Fruit fly (Drosophila melanogaster): ENCODE measurements around the gene SPH93.

SPH93 gene

dm6 chr2L:17455823-17456222 is at the start of gene SPH93:
Gene SPH93, minus strand, starts transcription at chr2L:17455923.
- no peak for TF ChIP-seq CG17801 (GFP tag; optimal IDR thresholded peaks at IDR 0.05; ENCODE audit: partially characterized antibody)

DNA sequence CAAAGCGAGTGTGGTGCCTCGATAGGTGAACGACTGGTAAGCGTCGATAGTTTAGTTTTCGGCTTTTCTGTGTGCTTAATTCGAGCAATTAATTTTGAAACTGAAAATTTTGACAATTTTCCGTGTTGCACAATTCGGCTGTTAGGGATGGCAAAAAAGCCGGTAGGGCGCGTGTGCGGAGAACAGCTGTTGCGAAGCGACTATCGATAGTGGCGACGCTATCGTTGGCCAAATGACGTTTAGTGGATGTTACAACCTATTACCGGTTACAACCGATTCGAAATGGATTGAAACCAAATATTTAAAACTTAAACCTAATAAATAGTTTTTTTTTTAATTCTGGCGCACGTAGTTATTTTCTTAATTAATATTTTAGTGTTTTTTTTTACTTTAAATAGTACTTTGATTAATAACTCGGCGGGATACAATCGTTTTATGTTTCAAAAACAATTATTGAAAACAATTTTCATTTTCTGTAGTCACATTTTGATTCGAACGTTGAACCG is 45.3 kb upstream of the SPH93 start, which contains the start of the genes mEFTs and Dhc36C:
TSS of gene mEFTs (minus strand) at position 161 of the 506 bp plus-strand sequence.
TSS of gene Dhc36C (plus strand) at position 456 of the 506 bp plus-strand sequence.
- TF ChIP-seq CG17801 (GFP tag; optimal IDR thresholded peaks at IDR 0.05; ENCODE audit: partially characterized antibody): no peak

- no peak for TF ChIP-seq CG17801 (GFP tag; optimal IDR thresholded peaks at IDR 0.05; ENCODE audit: partially characterized antibody)
Observed at dm6 chr2L:17498721-17499120, 43.0 kb upstream of the SPH93 start, which contains the start of gene CG15142. Gene CG15142, minus strand, starts transcription at chr2L:17498821.

- no peak for TF ChIP-seq CG17801 (GFP tag; optimal IDR thresholded peaks at IDR 0.05; ENCODE audit: partially characterized antibody)
Observed at dm6 chr2L:17497108-17497507, 41.4 kb upstream of the SPH93 start, which contains the start of gene qua. Gene qua, minus strand, starts transcription at chr2L:17497208.

DNA sequence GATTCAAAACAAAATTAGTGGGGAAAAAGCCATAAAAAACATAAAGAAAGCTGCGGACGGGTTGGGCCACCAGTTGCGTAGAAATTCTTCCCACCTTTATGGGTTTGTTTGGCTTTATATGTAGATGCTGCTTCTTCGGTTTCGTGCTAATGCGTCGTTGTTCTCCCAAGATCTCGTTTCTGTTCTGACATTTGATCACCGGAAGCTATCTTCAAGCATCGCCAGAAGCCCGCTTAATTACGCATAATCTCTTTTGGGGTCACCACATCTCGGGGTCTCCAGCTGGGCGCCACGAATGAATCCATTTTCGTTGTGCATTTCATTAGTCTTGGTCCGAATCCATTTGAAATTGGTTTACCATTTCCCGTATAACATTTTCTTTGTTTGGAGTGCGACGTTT is 40.0 kb upstream of the SPH93 start:
- TF ChIP-seq CG17801 (GFP tag; optimal IDR thresholded peaks at IDR 0.05; ENCODE audit: partially characterized antibody): no peak

- no peak for TF ChIP-seq CG17801 (GFP tag; optimal IDR thresholded peaks at IDR 0.05; ENCODE audit: partially characterized antibody)
Observed at dm6 chr2L:17492680-17493079, 37.0 kb upstream of the SPH93 start.

DNA sequence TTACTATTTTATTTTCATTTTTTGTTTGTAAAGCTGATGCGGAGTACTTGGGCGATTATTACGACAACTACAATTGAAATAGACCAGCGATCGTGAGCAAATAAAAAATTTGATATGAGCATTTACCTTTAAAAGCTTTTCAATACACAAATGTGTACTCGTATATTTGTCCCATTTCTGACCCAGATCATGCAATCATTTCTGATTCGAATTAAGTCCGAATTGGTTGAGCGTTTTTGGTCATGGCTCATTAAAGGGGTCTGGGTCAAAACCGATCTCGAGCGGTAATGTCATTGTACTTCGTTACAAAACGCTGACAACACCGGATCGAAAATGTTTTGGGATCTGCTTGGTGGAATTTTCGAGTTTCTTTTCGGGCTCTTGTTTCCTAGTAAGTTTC is 30.5 kb upstream of the SPH93 start, which contains the start of gene CG43220:
TSS of gene CG43220 (plus strand) at position 301 of the 400 bp plus-strand sequence.
- no peak for TF ChIP-seq CG17801 (GFP tag; optimal IDR thresholded peaks at IDR 0.05; ENCODE audit: partially characterized antibody)

DNA sequence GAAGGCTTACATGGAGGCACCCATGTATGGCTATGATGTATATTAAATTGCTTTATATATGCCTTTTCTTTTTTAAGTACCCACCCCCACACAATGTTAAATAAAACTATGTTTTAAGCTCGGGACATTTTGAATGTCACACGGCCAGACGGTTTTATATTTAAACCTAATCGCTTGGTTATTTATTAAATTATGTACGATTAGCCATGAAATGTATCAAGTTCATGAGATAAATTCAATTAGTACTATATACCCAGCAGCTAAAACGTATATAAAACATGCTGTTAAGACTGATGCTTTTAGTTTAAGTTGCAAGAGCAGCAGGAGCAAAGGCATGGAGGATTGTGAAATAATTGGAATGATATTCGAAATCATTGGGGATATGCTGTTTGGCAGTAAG is 29.7 kb upstream of the SPH93 start, which contains the start of the genes CG43221 and CG43645:
TSS of gene CG43221 (plus strand) at position 301 of the 400 bp plus-strand sequence.
TSS of gene CG43645 (plus strand) at position 301 of the 400 bp plus-strand sequence.
- TF ChIP-seq CG17801 (GFP tag; optimal IDR thresholded peaks at IDR 0.05; ENCODE audit: partially characterized antibody): no peak

DNA sequence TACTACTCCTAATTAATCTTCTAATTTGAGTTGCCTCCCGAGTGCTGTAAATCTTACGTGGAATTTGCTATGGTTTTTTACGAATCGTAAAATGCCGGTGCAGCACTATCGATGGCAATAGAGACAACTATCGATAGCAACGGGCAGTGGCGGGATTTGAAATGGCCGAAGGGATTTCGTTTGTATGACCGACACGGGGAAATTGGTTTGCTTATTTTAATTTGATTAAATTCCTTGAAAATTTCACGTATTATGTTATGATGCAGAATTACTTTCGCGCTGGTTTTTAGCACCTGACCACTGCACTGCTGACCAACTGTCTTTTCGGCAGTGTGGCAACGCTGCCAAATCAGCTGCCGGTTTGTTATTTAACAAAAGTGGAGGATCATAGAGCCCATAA is 28.5 kb upstream of the SPH93 start, which contains the start of the genes GCS2beta and CG5131:
TSS of gene GCS2beta (minus strand) at position 134 of the 400 bp plus-strand sequence.
TSS of gene CG5131 (plus strand) at position 328 of the 400 bp plus-strand sequence.
- TF ChIP-seq CG17801 (GFP tag; optimal IDR thresholded peaks at IDR 0.05; ENCODE audit: partially characterized antibody): peak; percentile 84

DNA sequence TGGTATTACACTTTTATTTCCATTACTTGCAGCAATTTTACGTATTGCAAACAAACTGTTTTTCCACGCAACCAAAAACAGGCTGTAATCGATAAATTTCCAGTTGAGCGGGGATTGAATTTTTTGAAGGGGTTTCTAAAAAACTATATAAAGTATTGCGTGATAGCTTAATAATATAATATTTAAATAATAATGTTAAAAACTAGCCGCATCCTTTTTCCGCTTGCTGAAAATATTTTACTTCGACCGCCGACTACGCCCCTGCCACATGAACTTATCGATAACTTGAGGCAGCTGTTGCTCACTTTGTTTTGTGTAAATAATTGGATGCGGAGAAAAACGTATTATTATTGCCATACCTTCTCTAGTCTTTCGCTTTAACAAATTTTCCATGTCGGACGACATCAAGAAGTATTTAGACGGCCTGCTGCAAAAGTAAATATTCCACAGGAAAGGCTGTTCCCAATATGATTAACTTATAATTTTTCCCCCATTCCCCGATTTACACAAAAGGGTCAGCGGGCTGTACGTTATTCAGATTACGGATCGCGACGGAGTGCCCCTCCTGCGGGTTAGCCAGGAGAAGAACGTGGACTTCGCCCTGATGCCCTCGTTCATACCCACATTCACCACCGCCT is 25.3 kb upstream of the SPH93 start, which contains the start of the genes fws and Lamtor3:
TSS of gene fws (minus strand) at position 87 of the 638 bp plus-strand sequence.
TSS of gene Lamtor3 (plus strand) at position 289 of the 638 bp plus-strand sequence.
- peak; percentile 96 for TF ChIP-seq CG17801 (GFP tag; optimal IDR thresholded peaks at IDR 0.05; ENCODE audit: partially characterized antibody)

DNA sequence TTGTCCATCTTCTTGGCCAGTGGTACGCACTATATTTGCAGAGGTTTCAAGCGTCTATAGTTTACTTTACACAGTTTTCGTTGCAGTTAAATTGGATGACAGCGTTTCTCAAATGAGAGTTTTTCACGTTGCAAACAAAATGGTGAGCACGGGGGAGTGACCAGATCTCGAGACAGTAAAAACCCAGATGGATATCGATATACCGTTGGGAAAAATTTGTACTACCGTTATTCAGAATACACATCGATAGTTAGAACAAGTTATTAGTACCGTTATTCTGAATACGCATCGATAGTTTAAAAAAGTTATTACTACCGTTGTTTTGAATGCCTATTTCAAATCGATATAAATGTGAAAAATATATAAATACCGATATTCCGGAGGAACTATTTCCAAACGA is 22.0 kb upstream of the SPH93 start, which contains the start of gene cass:
TSS of gene cass (minus strand) at position 179 of the 400 bp plus-strand sequence.
- peak; percentile 15 for TF ChIP-seq CG17801 (GFP tag; optimal IDR thresholded peaks at IDR 0.05; ENCODE audit: partially characterized antibody)

DNA sequence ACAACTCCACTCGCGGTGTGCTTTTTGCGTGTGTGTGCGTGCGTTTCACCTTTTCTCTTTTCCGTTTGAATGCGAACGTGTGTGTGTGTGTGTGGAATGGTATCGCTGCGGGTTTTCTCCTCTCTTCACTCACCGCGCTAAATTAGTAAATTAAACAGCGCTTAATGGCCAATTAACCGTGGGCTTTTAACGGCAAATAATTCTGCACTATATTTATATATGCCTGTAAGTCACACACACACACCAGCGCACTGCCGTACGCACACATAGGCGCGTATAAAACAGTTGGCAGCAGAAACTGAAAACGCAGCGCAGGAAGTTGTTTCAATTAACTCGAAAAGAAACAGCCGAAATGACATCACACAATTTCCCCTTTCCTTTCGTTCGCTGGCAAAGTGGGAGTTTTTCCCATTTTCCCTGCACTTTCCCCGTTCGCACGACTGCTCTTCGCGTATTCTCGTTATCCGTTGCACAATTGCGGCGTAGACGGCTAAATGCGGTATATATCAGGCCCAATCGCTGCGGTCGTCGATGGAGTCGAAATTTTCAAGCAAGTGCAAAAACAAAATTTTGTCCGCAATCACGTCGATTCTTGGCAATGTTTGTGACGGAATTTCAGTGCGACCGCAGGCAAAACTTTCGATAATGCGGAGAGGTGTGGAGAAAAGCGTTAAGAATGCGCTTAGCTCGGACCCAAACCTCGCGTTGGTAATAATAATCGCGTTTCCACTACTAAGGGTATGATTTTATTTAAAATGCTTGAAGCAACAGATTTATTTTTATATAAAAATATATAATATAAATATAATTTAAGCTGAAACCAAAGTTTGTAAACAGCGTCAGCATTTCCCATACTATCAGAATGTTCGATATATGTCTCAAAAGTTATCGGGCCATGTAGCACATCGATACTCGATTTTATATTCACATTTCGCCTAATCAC is 17.1 kb upstream of the SPH93 start, which contains the start of gene BicD:
TSS of gene BicD (minus strand) at position 634 of the 943 bp plus-strand sequence.
- TF ChIP-seq CG17801 (GFP tag; optimal IDR thresholded peaks at IDR 0.05; ENCODE audit: partially characterized antibody): no peak

DNA sequence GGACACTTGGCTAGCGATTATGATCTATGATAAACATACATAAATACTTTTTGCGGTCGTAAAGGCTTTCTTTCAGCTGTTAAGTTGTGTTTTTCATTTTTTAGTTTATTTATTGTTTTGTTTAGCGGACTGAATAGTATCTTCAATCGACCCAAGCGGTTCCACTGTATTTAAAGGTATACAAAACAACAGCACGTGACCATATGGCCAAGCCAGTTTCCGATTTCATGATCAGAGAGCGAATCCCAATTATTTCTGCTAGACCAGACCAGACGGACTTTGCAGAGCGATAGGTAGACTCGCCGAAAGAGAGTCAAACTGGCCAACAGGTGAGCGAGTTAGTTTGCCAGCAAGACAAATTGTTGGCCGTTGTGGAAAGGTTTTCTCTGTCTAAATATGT is 15.8 kb upstream of the SPH93 start, which contains the start of gene Sgt:
TSS of gene Sgt (plus strand) at position 80 of the 400 bp plus-strand sequence.
- no peak for TF ChIP-seq CG17801 (GFP tag; optimal IDR thresholded peaks at IDR 0.05; ENCODE audit: partially characterized antibody)

- no peak for TF ChIP-seq CG17801 (GFP tag; optimal IDR thresholded peaks at IDR 0.05; ENCODE audit: partially characterized antibody)
Observed at dm6 chr2L:17470630-17471029, 14.9 kb upstream of the SPH93 start.
